Fruit fly (Drosophila melanogaster) whole organism, adult: ENCODE data around the gene CG34398.

Source experiments
- CG7045 ChIP-seq: fragments of 200-800 bp; sonication (Bioruptor generic); optimal IDR thresholded peaks from 2 replicates; lab custom pipeline; 2017; ENCODE audit warnings: missing biosample characterization, mild to moderate bottlenecking, missing genetic modification characterization
- Clk ChIP-seq: fragments of 200-800 bp; sonication (Bioruptor generic); optimal IDR thresholded peaks from 2 replicates; lab custom pipeline; 2017; ENCODE audit warnings: missing biosample characterization, missing genetic modification characterization
- cic ChIP-seq: fragments of 200-800 bp; sonication (Bioruptor generic); optimal IDR thresholded peaks from 2 replicates; lab custom pipeline; 2017; ENCODE audit warnings: missing biosample characterization, mild to moderate bottlenecking, missing genetic modification characterization, moderate library complexity
- cnc ChIP-seq, 2 experiments: fragments of >200 bp; optimal IDR thresholded peaks; 2 replicates each; lab custom pipeline; 2017
- kay ChIP-seq: fragments of 200-800 bp; sonication (Bioruptor generic); peaks from one replicate; lab custom pipeline; 2016; ENCODE audit warnings: missing biosample characterization, missing genetic modification characterization, borderline replicate concordance
- pad ChIP-seq: fragments of 200-800 bp; sonication (Bioruptor generic); optimal IDR thresholded peaks from 3 replicates; lab custom pipeline; 2017; ENCODE audit warnings: missing biosample characterization, missing genetic modification characterization, mild to moderate bottlenecking, moderate library complexity, missing genetic modification reagents

- no peak for TF ChIP-seq cnc (optimal IDR thresholded peaks at IDR 0.05; lab: Kevin White, UChicago)
- TF ChIP-seq Clk (GFP tag; lab: Kevin White, UChicago): no peak
- no peak for TF ChIP-seq kay (GFP tag; lab: Kevin White, UChicago)
- TF ChIP-seq pad (GFP tag; lab: Kevin White, UChicago): no peak
- no peak for TF ChIP-seq cic (GFP tag; lab: Kevin White, UChicago)
- no peak for TF ChIP-seq CG7045 (GFP tag; lab: Kevin White, UChicago)
Observed at dm6 chr2L:8888720-8889119, 9.9 kb upstream of the CG34398 start.
